Worm (Caenorhabditis elegans) whole organism, L3 larva: Measurements from ENCODE around the gene H37A05.2.
A peak's percentile ranks its signal among the peaks of the same experiment; 100 is the strongest.

ENCODE experiments used
- R02D3.7 ChIP-seq: fragments of 150-350 bp; optimal IDR thresholded peaks from 2 replicates; lab custom pipeline; 2014; ENCODE audit warnings: missing biosample characterization, missing genetic modification characterization
- ZK546.5 ChIP-seq: sonication (generic microtip); optimal IDR thresholded peaks from 2 replicates; lab custom pipeline; 2017; ENCODE audit warnings: missing biosample characterization, missing genetic modification characterization
- aly-2 ChIP-seq: fragments of 150-350 bp; optimal IDR thresholded peaks from 2 replicates; lab custom pipeline; 2014; ENCODE audit warnings: missing biosample characterization, missing genetic modification characterization
- ceh-28 ChIP-seq: fragments of 150-350 bp; optimal IDR thresholded peaks from 2 replicates; lab custom pipeline; 2014; ENCODE audit warnings: missing biosample characterization, missing genetic modification reagents, missing genetic modification characterization
- ceh-82 ChIP-seq: fragments of 150-350 bp; optimal IDR thresholded peaks from 2 replicates; lab custom pipeline; 2014; ENCODE audit warnings: missing biosample characterization, missing genetic modification characterization
- ceh-9 ChIP-seq: sonication (generic microtip); optimal IDR thresholded peaks from 2 replicates; lab custom pipeline; 2018; ENCODE audit warnings: missing biosample characterization, missing genetic modification characterization
- daf-12 ChIP-seq: fragments of 150-350 bp; optimal IDR thresholded peaks from 2 replicates; lab custom pipeline; 2014; ENCODE audit warnings: missing biosample characterization, missing genetic modification reagents, missing genetic modification characterization
- elt-2 ChIP-seq: sonication (generic microtip); optimal IDR thresholded peaks from 2 replicates; lab custom pipeline; 2016; ENCODE audit warnings: missing genetic modification reagents, mild to moderate bottlenecking, missing genetic modification characterization, missing compliant biosample characterization
- elt-3 ChIP-seq, 3 experiments: fragments of 150-350 bp in 1 of 3; sonication (generic microtip) in 2 of 3; optimal IDR thresholded peaks; 2 replicates in 2 of 3; 4 replicates in 1 of 3; lab custom pipeline; 2014 to 2017; ENCODE audit warnings: missing biosample characterization in 3 of 3, missing genetic modification characterization in 3 of 3
- fkh-10 ChIP-seq: sonication (generic microtip); optimal IDR thresholded peaks from 2 replicates; lab custom pipeline; 2017; ENCODE audit warnings: missing biosample characterization, missing genetic modification reagents, missing genetic modification characterization
- fkh-2 ChIP-seq: fragments of 150-350 bp; optimal IDR thresholded peaks from 2 replicates; lab custom pipeline; 2014; ENCODE audit warnings: missing biosample characterization, missing genetic modification reagents, missing genetic modification characterization
- hmg-11 ChIP-seq: sonication (generic microtip); optimal IDR thresholded peaks from 2 replicates; lab custom pipeline; 2016; ENCODE audit warnings: missing genetic modification characterization, missing compliant biosample characterization
- lin-15B ChIP-seq: fragments of 150-350 bp; optimal IDR thresholded peaks from 2 replicates; lab custom pipeline; 2014; ENCODE audit warnings: missing biosample characterization, missing genetic modification characterization
- lin-39 ChIP-seq: fragments of 150-350 bp; optimal IDR thresholded peaks from 2 replicates; lab custom pipeline; 2018; ENCODE audit warnings: missing biosample characterization, missing genetic modification reagents, missing genetic modification characterization
- lsy-12 ChIP-seq: sonication (generic microtip); optimal IDR thresholded peaks from 2 replicates; lab custom pipeline; 2016; ENCODE audit warnings: mild to moderate bottlenecking, missing genetic modification characterization, missing compliant biosample characterization
- mdl-1 ChIP-seq: fragments of 150-350 bp; optimal IDR thresholded peaks from 2 replicates; lab custom pipeline; 2014; ENCODE audit warnings: missing biosample characterization, missing genetic modification characterization
- mml-1 ChIP-seq: fragments of 150-350 bp; sonication (generic microtip); optimal IDR thresholded peaks from 3 replicates; lab custom pipeline; 2014; ENCODE audit warnings: missing biosample characterization, missing genetic modification characterization
- nfya-1 ChIP-seq: sonication (generic microtip); optimal IDR thresholded peaks from 2 replicates; lab custom pipeline; 2017; ENCODE audit warnings: missing genetic modification characterization, mild to moderate bottlenecking, missing compliant biosample characterization, antibody characterized with exemption, moderate library complexity; ENCODE audit not compliant: insufficient read depth
- nhr-11 ChIP-seq: fragments of 150-350 bp; optimal IDR thresholded peaks from 2 replicates; lab custom pipeline; 2014; ENCODE audit warnings: missing biosample characterization, missing genetic modification characterization
- nhr-25 ChIP-seq: sonication (generic microtip); optimal IDR thresholded peaks from 2 replicates; lab custom pipeline; 2017; ENCODE audit warnings: missing biosample characterization, missing genetic modification characterization
- nhr-28 ChIP-seq: fragments of 150-350 bp; optimal IDR thresholded peaks from 2 replicates; lab custom pipeline; 2014; ENCODE audit warnings: missing biosample characterization, missing genetic modification characterization
- nhr-43 ChIP-seq: sonication (generic microtip); optimal IDR thresholded peaks from 2 replicates; lab custom pipeline; 2016; ENCODE audit warnings: mild to moderate bottlenecking, missing genetic modification characterization, missing compliant biosample characterization; ENCODE audit not compliant: poor library complexity, severe bottlenecking
- nhr-67 ChIP-seq: fragments of 150-350 bp; optimal IDR thresholded peaks from 2 replicates; lab custom pipeline; 2014; ENCODE audit warnings: missing biosample characterization, missing genetic modification characterization
- nhr-76 ChIP-seq: fragments of 150-350 bp; sonication (generic microtip); optimal IDR thresholded peaks from 5 replicates; lab custom pipeline; 2014; ENCODE audit warnings: missing biosample characterization, missing genetic modification characterization
- nhr-77 ChIP-seq: fragments of 150-350 bp; optimal IDR thresholded peaks from 2 replicates; lab custom pipeline; 2014; ENCODE audit warnings: missing biosample characterization, missing genetic modification characterization
- pqm-1 ChIP-seq: fragments of 150-350 bp; optimal IDR thresholded peaks from 2 replicates; lab custom pipeline; 2017; ENCODE audit warnings: missing biosample characterization, missing genetic modification characterization, inconsistent platforms
- sea-2 ChIP-seq: fragments of 150-350 bp; sonication (generic microtip); optimal IDR thresholded peaks from 4 replicates; lab custom pipeline; 2014; ENCODE audit warnings: missing biosample characterization, missing genetic modification reagents, missing genetic modification characterization
- snpc-4 ChIP-seq: fragments of 150-350 bp; optimal IDR thresholded peaks from 2 replicates; lab custom pipeline; 2014; ENCODE audit warnings: missing biosample characterization, missing genetic modification characterization
- tbx-2 ChIP-seq: sonication (generic microtip); optimal IDR thresholded peaks from 2 replicates; lab custom pipeline; 2016; ENCODE audit warnings: mild to moderate bottlenecking, missing genetic modification characterization, missing compliant biosample characterization
- unc-39 ChIP-seq: sonication (generic microtip); optimal IDR thresholded peaks from 4 replicates; lab custom pipeline; 2017; ENCODE audit warnings: missing biosample characterization, missing genetic modification characterization
- unc-62 ChIP-seq: fragments of 150-350 bp; sonication (generic microtip); optimal IDR thresholded peaks from 4 replicates; lab custom pipeline; 2014; ENCODE audit warnings: missing biosample characterization, missing genetic modification reagents, missing genetic modification characterization
- ztf-4 ChIP-seq: fragments of 150-350 bp; optimal IDR thresholded peaks from 2 replicates; lab custom pipeline; 2014; ENCODE audit warnings: missing biosample characterization, missing genetic modification characterization

Gene H37A05.2

DNA sequence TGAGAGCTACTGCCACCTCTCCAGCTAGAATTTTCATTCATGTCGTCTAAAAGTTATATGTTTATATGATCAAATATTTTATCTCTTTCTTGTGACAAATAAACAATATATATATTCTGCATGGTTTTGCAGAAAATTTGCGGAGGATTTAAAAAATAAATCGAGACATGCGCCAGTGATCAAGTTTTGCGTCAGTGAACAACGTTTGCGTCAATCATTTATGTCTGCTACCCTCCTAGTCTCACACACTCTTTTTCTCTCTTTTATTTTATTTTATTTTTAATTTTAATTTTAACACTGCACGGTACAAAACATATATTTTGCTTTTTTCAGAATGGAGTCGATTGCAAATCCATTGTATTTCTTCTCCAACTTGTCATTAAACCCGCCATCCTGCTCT lies 44.5 kb upstream of the H37A05.2 start, which contains the start of the genes tag-65 and ccz-1 (continued):
- TF ChIP-seq tbx-2 (peak; percentile 80), nhr-25 (tag; lab: Kevin White, UChicago) (peak; percentile 35), nhr-77 (tag; lab: Kevin White, UChicago) (peak; percentile 37)

ce11 chrV:13671911-13672639 lies 38.0 kb upstream of the H37A05.2 start, which contains the start of the genes mip-2 and F58G11.4:
TSS of gene mip-2 (minus strand) at chrV:13671958.
TSS of gene F58G11.4 (plus strand) at chrV:13672589.
- no peak for TF ChIP-seq sea-2 (GFP tag; lab: Kevin White, UChicago)

DNA sequence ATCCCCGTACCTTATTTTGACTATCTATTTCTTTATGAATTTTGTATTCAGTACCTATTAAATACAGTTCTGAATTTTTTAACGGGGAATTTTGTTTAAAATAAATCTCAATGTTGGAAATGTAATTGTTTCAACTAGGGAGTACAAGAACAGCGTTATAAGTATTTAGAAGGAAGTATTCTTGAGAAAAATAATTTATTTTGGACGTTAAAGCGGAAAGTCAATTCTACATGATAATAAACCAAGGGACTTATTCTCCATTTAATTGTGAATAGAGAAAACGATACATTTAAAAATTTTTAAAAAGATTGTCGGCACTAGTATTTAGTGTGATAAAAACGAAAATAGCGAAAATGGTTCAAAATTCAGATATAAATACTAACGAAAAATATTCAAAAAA lies 35.1 kb upstream of the H37A05.2 start:
- TF ChIP-seq ceh-9 (tag; lab: Kevin White, UChicago) (no peak), ztf-4 (tag; lab: Kevin White, UChicago) (no peak), ceh-28 (tag; lab: Kevin White, UChicago) (no peak), nhr-67 (tag; lab: Kevin White, UChicago) (no peak), nfya-1 (no peak), daf-12 (tag; lab: Kevin White, UChicago) (no peak), nhr-28 (tag; lab: Kevin White, UChicago) (no peak), fkh-2 (tag; lab: Kevin White, UChicago) (no peak), nhr-11 (tag; lab: Kevin White, UChicago) (no peak), lin-15B (tag; lab: Kevin White, UChicago) (no peak), ceh-82 (no peak), elt-3 (tag; optimal IDR thresholded peaks at IDR 0.05; lab: Kevin White, UChicago) (no peak), aly-2 (no peak)

DNA sequence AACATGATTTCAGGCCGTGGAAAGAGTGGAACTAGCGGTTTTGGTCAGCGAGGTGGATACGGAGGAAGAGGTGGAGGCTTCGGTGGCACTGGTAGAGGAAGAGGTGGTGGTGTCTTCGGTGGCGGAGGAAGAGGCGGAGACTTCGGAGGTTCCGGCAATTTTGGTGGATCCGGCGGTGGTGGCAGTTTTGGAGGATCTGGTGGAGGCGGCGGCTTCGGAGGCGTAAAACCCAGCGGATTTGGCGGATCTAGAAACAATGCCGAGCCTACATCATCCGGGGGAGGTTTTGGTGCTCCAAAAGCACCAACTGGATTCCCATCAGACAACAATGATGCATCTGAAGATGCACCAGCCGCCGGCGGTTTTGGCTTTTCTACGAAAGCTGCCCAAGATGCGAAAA lies 34.3 kb upstream of the H37A05.2 start:
- TF ChIP-seq pqm-1 = no peak
- TF ChIP-seq nhr-67 (tag; lab: Kevin White, UChicago) = no peak
- TF ChIP-seq lin-15B (tag; lab: Kevin White, UChicago) = no peak
- TF ChIP-seq mdl-1 = no peak

- TF ChIP-seq lsy-12 = no peak
- TF ChIP-seq pqm-1 = no peak
- TF ChIP-seq ZK546.5 = no peak
- TF ChIP-seq ceh-82 = no peak
- TF ChIP-seq nhr-43 (tag; lab: Kevin White, UChicago) = no peak
- TF ChIP-seq, all 47 proteins: peak for 0
These were observed 32.4 kb upstream of the H37A05.2 start for ce11 chrV:13666460-13666859.

DNA sequence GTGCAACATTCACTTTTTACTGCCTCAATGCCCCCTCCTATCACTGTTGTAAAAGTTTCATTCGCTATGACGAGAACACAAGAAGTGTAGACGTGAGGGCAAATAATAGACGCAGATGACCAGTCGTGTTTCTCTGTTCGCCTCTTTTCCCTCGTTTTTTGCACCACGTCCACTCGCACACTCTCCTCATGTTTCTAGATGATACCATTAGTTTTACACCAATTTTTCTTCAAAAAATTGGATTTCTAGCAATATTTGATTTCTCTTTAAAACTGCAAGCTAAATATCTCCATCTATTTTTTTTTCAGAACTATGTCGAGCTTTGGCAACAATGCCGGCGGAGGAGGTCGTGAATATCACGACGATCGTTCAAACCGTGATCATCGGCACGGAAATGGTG lies 31.0 kb upstream of the H37A05.2 start, which contains the start of gene rde-12:
rde-12 (plus strand) TSS at position 301 of the 400 bp plus-strand sequence.
- TF ChIP-seq mml-1 = no peak
- TF ChIP-seq sea-2 (GFP tag; lab: Kevin White, UChicago) = no peak
- no peak for TF ChIP-seq elt-2
- TF ChIP-seq fkh-10 = no peak
- TF ChIP-seq R02D3.7 (tag; lab: Kevin White, UChicago) = no peak
- TF ChIP-seq unc-39 (tag; lab: Kevin White, UChicago) = no peak
- TF ChIP-seq nfya-1 = no peak
- TF ChIP-seq lin-39 (tag; lab: Kevin White, UChicago) = no peak
- TF ChIP-seq hmg-11 = no peak
- no peak for TF ChIP-seq unc-62
- TF ChIP-seq nhr-67 (tag; lab: Kevin White, UChicago) = no peak
- no peak for TF ChIP-seq nhr-28 (tag; lab: Kevin White, UChicago)
- TF ChIP-seq snpc-4 (tag; lab: Kevin White, UChicago) = no peak
- TF ChIP-seq elt-3 (tag; optimal IDR thresholded peaks at IDR 0.05; lab: Kevin White, UChicago) = no peak
- no peak for TF ChIP-seq daf-12 (tag; lab: Kevin White, UChicago)
- TF ChIP-seq nhr-76 (tag; lab: Kevin White, UChicago) = no peak
- TF ChIP-seq nhr-77 (tag; lab: Kevin White, UChicago) = no peak
